Fruit fly (Drosophila melanogaster) whole organism, embryonic: ENCODE results near the gene Sfp65A.

Source experiments
- Asciz ChIP-seq: fragments of 200-800 bp; sonication (Bioruptor generic); optimal IDR thresholded peaks from 2 replicates; lab custom pipeline; 2017; ENCODE audit warnings: missing biosample characterization, mild to moderate bottlenecking, missing genetic modification characterization, missing genetic modification reagents
- BEAF-32 ChIP-seq: fragments of 200-800 bp; sonication (Bioruptor generic); optimal IDR thresholded peaks from 3 replicates; lab custom pipeline; 2017; ENCODE audit warnings: missing biosample characterization, missing genetic modification characterization, mild to moderate bottlenecking, moderate library complexity, missing genetic modification reagents
- Blimp-1 ChIP-seq: fragments of 200-800 bp; sonication (Bioruptor generic); optimal IDR thresholded peaks from 3 replicates; lab custom pipeline; 2018; ENCODE audit warnings: missing biosample characterization, missing genetic modification characterization, mild to moderate bottlenecking, moderate library complexity, missing genetic modification reagents
- CG10543 ChIP-seq: fragments of 200-800 bp; sonication (Bioruptor generic); optimal IDR thresholded peaks from 3 replicates; lab custom pipeline; 2017; ENCODE audit warnings: missing biosample characterization, mild to moderate bottlenecking, missing genetic modification characterization, moderate library complexity
- CG11504 ChIP-seq: fragments of 200-800 bp; sonication (Bioruptor generic); optimal IDR thresholded peaks from 3 replicates; lab custom pipeline; 2019; ENCODE audit warnings: missing biosample characterization, mild to moderate bottlenecking, missing genetic modification characterization, moderate library complexity
- CG11723 ChIP-seq: fragments of 200-800 bp; sonication (Bioruptor generic); optimal IDR thresholded peaks from 2 replicates; lab custom pipeline; 2017; ENCODE audit warnings: missing biosample characterization, mild to moderate bottlenecking, missing genetic modification characterization
- CG12391 ChIP-seq: fragments of 200-800 bp; sonication (Bioruptor generic); optimal IDR thresholded peaks from 3 replicates; lab custom pipeline; 2018; ENCODE audit warnings: missing biosample characterization, mild to moderate bottlenecking, missing genetic modification characterization, moderate library complexity
- CG12769 ChIP-seq: fragments of 200-800 bp; sonication (Bioruptor generic); optimal IDR thresholded peaks from 2 replicates; lab custom pipeline; 2019; ENCODE audit warnings: missing biosample characterization, mild to moderate bottlenecking, missing genetic modification characterization, moderate library complexity
- CG1529 ChIP-seq: fragments of 200-800 bp; sonication (Bioruptor generic); optimal IDR thresholded peaks from 3 replicates; lab custom pipeline; 2018; ENCODE audit warnings: missing biosample characterization, missing genetic modification characterization
- CG15696 ChIP-seq: fragments of 200-800 bp; sonication (Bioruptor generic); optimal IDR thresholded peaks from 2 replicates; lab custom pipeline; 2019; ENCODE audit warnings: missing biosample characterization, mild to moderate bottlenecking, missing genetic modification characterization, moderate library complexity
- CG17186 ChIP-seq: fragments of 200-800 bp; sonication (Bioruptor generic); optimal IDR thresholded peaks from 3 replicates; lab custom pipeline; 2017; ENCODE audit warnings: missing biosample characterization, missing genetic modification reagents, missing genetic modification characterization
- CG17328 ChIP-seq: fragments of 200-800 bp; sonication (Bioruptor generic); IDR thresholded peaks from 2 replicates; pipeline ENCODE4 v1.3.6; 2022; ENCODE audit warnings: missing biosample characterization, missing genetic modification characterization
- CG1832 ChIP-seq: fragments of 200-800 bp; sonication (Bioruptor generic); optimal IDR thresholded peaks from 2 replicates; lab custom pipeline; 2017; ENCODE audit warnings: missing biosample characterization, mild to moderate bottlenecking, missing genetic modification characterization, inconsistent platforms
- CG2199 ChIP-seq: fragments of 200-800 bp; sonication (Bioruptor generic); IDR thresholded peaks from 3 replicates; pipeline ENCODE4 v1.3.6; 2022; ENCODE audit warnings: missing biosample characterization, missing genetic modification characterization
- CG2712 ChIP-seq: fragments of 200-800 bp; optimal IDR thresholded peaks from 3 replicates; lab custom pipeline; 2019; ENCODE audit warnings: missing biosample characterization, mild to moderate bottlenecking, missing genetic modification characterization, moderate library complexity
- CG31388 ChIP-seq: fragments of 200-800 bp; sonication (Bioruptor generic); optimal IDR thresholded peaks from 2 replicates; lab custom pipeline; 2016; ENCODE audit warnings: missing biosample characterization, missing genetic modification characterization
- CG31441 ChIP-seq: fragments of 200-800 bp; sonication (Bioruptor generic); IDR thresholded peaks from 2 replicates; pipeline ENCODE4 v1.3.6; 2022; ENCODE audit warnings: missing biosample characterization, missing genetic modification characterization
- CG3163 ChIP-seq: fragments of 200-800 bp; sonication (Bioruptor generic); optimal IDR thresholded peaks from 3 replicates; lab custom pipeline; 2016; ENCODE audit warnings: missing biosample characterization, missing genetic modification characterization
- CG42726 ChIP-seq: fragments of 200-800 bp; sonication (Bioruptor generic); IDR thresholded peaks from 2 replicates; pipeline ENCODE4 v1.3.6; 2022; ENCODE audit warnings: missing biosample characterization, missing genetic modification characterization; ENCODE audit not compliant: partially characterized antibody
- CG5180 ChIP-seq: fragments of 200-800 bp; sonication (Bioruptor generic); optimal IDR thresholded peaks from 3 replicates; lab custom pipeline; 2017; ENCODE audit warnings: missing biosample characterization, missing genetic modification characterization, mild to moderate bottlenecking, moderate library complexity, missing genetic modification reagents
- CG8089 ChIP-seq: fragments of 200-800 bp; sonication (Bioruptor generic); optimal IDR thresholded peaks from 3 replicates; lab custom pipeline; 2016; ENCODE audit warnings: missing biosample characterization, missing genetic modification characterization
- D19B ChIP-seq: fragments of 200-800 bp; sonication (Bioruptor generic); optimal IDR thresholded peaks from 2 replicates; lab custom pipeline; 2017; ENCODE audit warnings: missing biosample characterization, mild to moderate bottlenecking, missing genetic modification characterization
- Dad ChIP-seq: fragments of 200-800 bp; sonication (Bioruptor generic); optimal IDR thresholded peaks from 3 replicates; lab custom pipeline; 2016; ENCODE audit warnings: missing biosample characterization, missing genetic modification characterization
- Dek ChIP-seq: fragments of 200-800 bp; sonication (Bioruptor generic); optimal IDR thresholded peaks from 3 replicates; lab custom pipeline; 2019; ENCODE audit warnings: missing biosample characterization, mild to moderate bottlenecking, missing genetic modification characterization, moderate library complexity
- Doc3 ChIP-seq: fragments of 200-800 bp; sonication (Bioruptor generic); IDR thresholded peaks from 3 replicates; pipeline ENCODE4 v1.3.6; 2022; ENCODE audit warnings: missing biosample characterization, missing genetic modification characterization; ENCODE audit not compliant: partially characterized antibody
- Dref ChIP-seq: fragments of 200-800 bp; sonication (Bioruptor generic); IDR thresholded peaks from 2 replicates; pipeline ENCODE4 v1.3.6; 2022; ENCODE audit warnings: missing biosample characterization, missing genetic modification characterization
- Fer2 ChIP-seq: fragments of 200-800 bp; sonication (Bioruptor generic); optimal IDR thresholded peaks from 2 replicates; lab custom pipeline; 2018; ENCODE audit warnings: missing biosample characterization, mild to moderate bottlenecking, missing genetic modification characterization, moderate library complexity
- HLHmδ ChIP-seq: fragments of 200-800 bp; sonication (Bioruptor generic); optimal IDR thresholded peaks from 2 replicates; lab custom pipeline; 2018; ENCODE audit warnings: missing biosample characterization, mild to moderate bottlenecking, missing genetic modification characterization, moderate library complexity
- Hey ChIP-seq: fragments of 200-800 bp; sonication (Bioruptor generic); optimal IDR thresholded peaks from 3 replicates; lab custom pipeline; 2018; ENCODE audit warnings: missing biosample characterization, mild to moderate bottlenecking, missing genetic modification characterization
- NFAT ChIP-seq: fragments of 200-800 bp; sonication (Bioruptor generic); IDR thresholded peaks from 2 replicates; pipeline ENCODE4 v1.3.6; 2022; ENCODE audit warnings: missing biosample characterization, missing genetic modification characterization
- Nf-YB ChIP-seq: fragments of 200-800 bp; sonication (Bioruptor generic); optimal IDR thresholded peaks from 3 replicates; lab custom pipeline; 2019; ENCODE audit warnings: missing biosample characterization, mild to moderate bottlenecking, missing genetic modification characterization, moderate library complexity
- PHDP ChIP-seq: fragments of 200-800 bp; sonication (Bioruptor generic); optimal IDR thresholded peaks from 3 replicates; lab custom pipeline; 2018; ENCODE audit warnings: missing biosample characterization, mild to moderate bottlenecking, missing genetic modification characterization, moderate library complexity
- Six4 ChIP-seq: fragments of 200-800 bp; sonication (Bioruptor generic); optimal IDR thresholded peaks from 2 replicates; lab custom pipeline; 2016; ENCODE audit warnings: missing biosample characterization, missing genetic modification characterization
- Sry-β ChIP-seq: fragments of 200-800 bp; sonication (Bioruptor generic); optimal IDR thresholded peaks from 2 replicates; lab custom pipeline; 2018; ENCODE audit warnings: missing biosample characterization, mild to moderate bottlenecking, missing genetic modification characterization, moderate library complexity
- ap ChIP-seq: fragments of 200-800 bp; sonication (Bioruptor generic); IDR thresholded peaks from 2 replicates; pipeline ENCODE4 v1.3.6; 2022; ENCODE audit warnings: missing biosample characterization, missing genetic modification characterization
- bowl ChIP-seq: fragments of 200-800 bp; sonication (Bioruptor generic); IDR thresholded peaks from 2 replicates; pipeline ENCODE4 v1.3.6; 2022; ENCODE audit warnings: missing biosample characterization, missing genetic modification characterization
- btn ChIP-seq: fragments of 200-800 bp; sonication (Bioruptor generic); optimal IDR thresholded peaks from 2 replicates; lab custom pipeline; 2016; ENCODE audit warnings: missing biosample characterization, missing genetic modification characterization
- dmrt11E ChIP-seq: fragments of 200-800 bp; sonication (Bioruptor generic); optimal IDR thresholded peaks from 3 replicates; lab custom pipeline; 2018; ENCODE audit warnings: missing biosample characterization, mild to moderate bottlenecking, missing genetic modification characterization, moderate library complexity
- fd3F ChIP-seq: fragments of 200-800 bp; sonication (Bioruptor generic); optimal IDR thresholded peaks from 2 replicates; lab custom pipeline; 2018; ENCODE audit warnings: missing biosample characterization, mild to moderate bottlenecking, missing genetic modification characterization, moderate library complexity
- gem ChIP-seq: fragments of 200-800 bp; sonication (Bioruptor generic); optimal IDR thresholded peaks from 2 replicates; lab custom pipeline; 2019; ENCODE audit warnings: missing biosample characterization, mild to moderate bottlenecking, missing genetic modification characterization, moderate library complexity
- grau ChIP-seq: fragments of 200-800 bp; optimal IDR thresholded peaks from 3 replicates; lab custom pipeline; 2019; ENCODE audit warnings: missing biosample characterization, mild to moderate bottlenecking, missing genetic modification characterization, moderate library complexity
- odd ChIP-seq: fragments of 200-800 bp; sonication (Bioruptor generic); optimal IDR thresholded peaks from 2 replicates; lab custom pipeline; 2017; ENCODE audit warnings: missing biosample characterization, mild to moderate bottlenecking, missing genetic modification characterization
- pfk ChIP-seq: fragments of 200-800 bp; sonication (Bioruptor generic); optimal IDR thresholded peaks from 2 replicates; lab custom pipeline; 2018; ENCODE audit warnings: missing biosample characterization, mild to moderate bottlenecking, missing genetic modification characterization, moderate library complexity
- prd ChIP-seq, 3 experiments: fragments of >200 bp in 2 of 3; fragments of 200-800 bp in 1 of 3; sonication (Bioruptor generic) in 1 of 3; optimal IDR thresholded peaks in 2 of 3; IDR thresholded peaks in 1 of 3; 2 replicates in 2 of 3; 3 replicates in 1 of 3; pipeline versions ENCODE4 v1.3.6 to Lab custom; 2017 to 2022; ENCODE audit warnings: missing biosample characterization in 1 of 3, missing genetic modification characterization in 1 of 3
- pum ChIP-seq: fragments of 200-800 bp; sonication (Bioruptor generic); optimal IDR thresholded peaks from 2 replicates; lab custom pipeline; 2016; ENCODE audit warnings: missing biosample characterization, missing genetic modification characterization
- sens ChIP-seq: fragments of 200-800 bp; sonication (Bioruptor generic); peaks from one replicate; lab custom pipeline; 2016; ENCODE audit warnings: missing biosample characterization, missing genetic modification characterization
- sens-2 ChIP-seq: fragments of 200-800 bp; sonication (Bioruptor generic); IDR thresholded peaks from 2 replicates; pipeline ENCODE4 v1.3.6; 2022; ENCODE audit warnings: missing biosample characterization, missing genetic modification characterization
- ttk ChIP-seq: fragments of 200-800 bp; sonication (Bioruptor generic); IDR thresholded peaks from 2 replicates; pipeline ENCODE4 v2.1.2; 2022; ENCODE audit warnings: missing biosample characterization, missing genetic modification characterization

Sfp65A gene

dm6 chr3L:6312029-6312623 is 38.0 kb upstream of the Sfp65A start (continued):
- TF ChIP-seq CG1832 (GFP tag; lab: Kevin White, UChicago) (no peak), CG11504 (tag; lab: Kevin White, UChicago) (no peak), CG15696 (peak; percentile 66), Six4 (GFP tag; lab: Kevin White, UChicago) (no peak), CG42726 (GFP tag; lab: Robert Waterston, UW) (no peak), CG8089 (GFP tag; lab: Kevin White, UChicago) (no peak), CG17186 (GFP tag; lab: Kevin White, UChicago) (no peak), HLHmδ (GFP tag; lab: Kevin White, UChicago) (no peak), CG31441 (0 out of 2 replicates have a peak, but pooled peaks have one; percentile 11), gem (peak; percentile 34), dmrt11E (tag; lab: Kevin White, UChicago) (peak; percentile 32), Blimp-1 (GFP tag; lab: Kevin White, UChicago) (no peak), CG31388 (no peak), pfk (no peak), sens (GFP tag; lab: Kevin White, UChicago) (peak; percentile 58)
- TF ChIP-seq, all 482 proteins: peak for 23

- TF ChIP-seq Fer2 (tag; lab: Kevin White, UChicago) (no peak), Asciz (GFP tag; lab: Kevin White, UChicago) (no peak), bowl (GFP tag; lab: Robert Waterston, UW) (no peak), grau (peak; percentile 16), D19B (GFP tag; lab: Kevin White, UChicago) (peak; percentile 84), Dad (GFP tag; lab: Kevin White, UChicago) (no peak), sens-2 (GFP tag; lab: Robert Waterston, UW) (no peak), CG3163 (no peak), CG2199 (GFP tag; lab: Robert Waterston, UW) (no peak), PHDP (tag; lab: Kevin White, UChicago) (peak; percentile 1), CG11723 (GFP tag; lab: Kevin White, UChicago) (no peak), Dref (GFP tag; lab: Robert Waterston, UW) (no peak), Hey (tag; lab: Kevin White, UChicago) (no peak), CG31441 (0 out of 2 replicates have a peak, but pooled peaks have one; percentile 17), odd (GFP tag; lab: Kevin White, UChicago) (no peak), CG10543 (GFP tag; lab: Kevin White, UChicago) (no peak), CG2712 (tag; lab: Kevin White, UChicago) (peak; percentile 28), CG12391 (tag; lab: Kevin White, UChicago) (peak; percentile 5), CG12769 (peak; percentile 34), Nf-YB (GFP tag; lab: Kevin White, UChicago) (no peak), NFAT (GFP tag; lab: Robert Waterston, UW) (no peak), BEAF-32 (GFP tag; lab: Kevin White, UChicago) (no peak), CG17328 (GFP tag; lab: Robert Waterston, UW) (0 out of 2 replicates have a peak, but pooled peaks have one; percentile 17), Sry-β (GFP tag; lab: Kevin White, UChicago) (no peak), fd3F (no peak), pum (GFP tag; lab: Kevin White, UChicago) (no peak), CG5180 (GFP tag; lab: Kevin White, UChicago) (no peak), ttk (GFP tag; lab: Robert Waterston, UW) (no peak), ap (GFP tag; lab: Robert Waterston, UW) (no peak), prd (optimal IDR thresholded peaks at IDR 0.05; lab: Kevin White, UChicago) (no peak), prd (GFP tag; IDR thresholded peaks at IDR 0.05; lab: Robert Waterston, UW) (no peak), CG1529 (GFP tag; lab: Kevin White, UChicago) (no peak), btn (GFP tag; lab: Kevin White, UChicago) (no peak), Dek (tag; lab: Kevin White, UChicago) (no peak), Doc3 (GFP tag; lab: Robert Waterston, UW) (no peak)
Observed at dm6 chr3L:6315693-6316092, 34.4 kb upstream of the Sfp65A start.
